Fruit fly (Drosophila melanogaster) whole organism, pupa: ENCODE measurements around the gene Alp5.

ENCODE experiments used
- CG17806 ChIP-seq: fragments of 200-800 bp; sonication (Bioruptor generic); optimal IDR thresholded peaks from 2 replicates; lab custom pipeline; 2018; ENCODE audit warnings: missing biosample characterization, mild to moderate bottlenecking, missing genetic modification characterization, moderate library complexity
- CG34367 ChIP-seq: fragments of 200-800 bp; sonication (Bioruptor generic); optimal IDR thresholded peaks from 2 replicates; lab custom pipeline; 2018; ENCODE audit warnings: missing biosample characterization, mild to moderate bottlenecking, missing genetic modification characterization

- TF ChIP-seq CG34367 (tag; lab: Kevin White, UChicago) = no peak
- TF ChIP-seq CG17806 (tag; lab: Kevin White, UChicago) = no peak
These were observed 17.2 kb upstream of the Alp5 start, which contains the start of gene peg for dm6 chr3R:21023902-21024541.
